Fruit fly (Drosophila melanogaster): Measurements from ENCODE around the gene fy.

fy gene

DNA sequence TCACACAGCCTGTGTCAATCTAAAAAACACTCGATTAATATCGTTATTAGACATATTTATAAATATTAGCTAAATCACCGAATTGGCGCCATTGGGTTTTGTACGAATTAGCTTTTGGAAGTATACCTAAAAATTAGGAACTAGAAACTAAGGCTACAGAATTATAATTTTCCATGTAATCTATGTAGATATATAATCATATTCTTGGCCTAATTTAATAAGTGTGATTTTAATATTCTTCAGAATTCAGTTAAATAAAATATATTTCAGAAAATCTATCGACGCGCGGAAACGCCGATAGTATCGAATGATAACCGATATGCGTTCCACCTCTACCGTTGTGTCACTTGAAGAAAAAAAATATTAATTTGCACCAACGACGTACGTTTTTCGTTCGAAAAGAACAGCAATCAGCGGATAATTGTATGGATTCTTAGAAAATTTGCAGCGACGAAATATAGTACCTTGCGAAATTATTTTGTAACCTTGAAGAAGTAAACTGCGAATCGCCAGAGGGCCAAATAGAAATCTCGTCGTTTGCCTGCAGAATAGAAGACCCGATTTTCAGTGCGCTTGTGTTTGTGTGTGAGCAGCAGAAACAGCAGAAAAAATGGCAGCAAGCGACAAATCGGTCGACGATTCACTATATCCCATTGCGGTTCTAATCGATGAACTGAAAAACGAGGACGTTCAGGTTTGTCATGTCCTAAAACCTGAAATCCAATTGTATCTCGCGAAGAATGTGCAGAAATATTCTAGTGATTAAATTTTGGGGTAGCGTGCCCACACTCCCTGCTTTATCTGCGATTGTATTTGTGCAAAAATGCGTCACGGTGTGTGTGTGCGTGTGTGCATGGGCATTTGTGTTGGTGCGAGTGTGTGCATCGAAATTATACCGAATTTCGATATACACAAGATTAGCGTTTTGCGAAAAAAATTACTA is 37.1 kb downstream of the fy start, which contains the start of gene Pp2A-29B (continued):
- TF ChIP-seq Ada2b (GFP tag; IDR thresholded peaks at IDR 0.05) (no peak), CG2199 (GFP tag; IDR thresholded peaks at IDR 0.05) (no peak), pzg (GFP tag; optimal IDR thresholded peaks at IDR 0.05) (peak; percentile 64), Blimp-1 (GFP tag; optimal IDR thresholded peaks at IDR 0.05) (no peak), caup (GFP tag; optimal IDR thresholded peaks at IDR 0.05; ENCODE audit: severe bottlenecking) (no peak), fu2 (GFP tag; optimal IDR thresholded peaks at IDR 0.05) (no peak), CG16815 (GFP tag; optimal IDR thresholded peaks at IDR 0.05) (no peak), trh (GFP tag; optimal IDR thresholded peaks at IDR 0.05) (no peak), CG3995 (GFP tag; optimal IDR thresholded peaks at IDR 0.05) (peak; percentile 96), CG32532 (GFP tag; IDR thresholded peaks at IDR 0.05) (no peak), CG30020 (tag; optimal IDR thresholded peaks at IDR 0.05) (peak; percentile 71), Gug (GFP tag; IDR thresholded peaks at IDR 0.05) (peak; percentile 8; the same call in 1 of the 4 replicates), CG4820 (GFP tag; optimal IDR thresholded peaks at IDR 0.05) (no peak), otp (GFP tag; IDR thresholded peaks at IDR 0.05) (no peak), CG13287 (GFP tag; IDR thresholded peaks at IDR 0.05; ENCODE audit: partially characterized antibody) (peak; percentile 99), inv (GFP tag; IDR thresholded peaks at IDR 0.05; ENCODE audit: partially characterized antibody) (peak; percentile 100), CG2678 (tag; optimal IDR thresholded peaks at IDR 0.05) (peak; percentile 15), Scr (GFP tag; IDR thresholded peaks at IDR 0.05; ENCODE audit: partially characterized antibody) (peak; percentile 99), CG6791 (GFP tag; IDR thresholded peaks at IDR 0.05; ENCODE audit: partially characterized antibody) (peak; percentile 98), crc (GFP tag; optimal IDR thresholded peaks at IDR 0.05) (no peak), gfzf (GFP tag; optimal IDR thresholded peaks at IDR 0.05) (peak; percentile 52), Hr51 (GFP tag; optimal IDR thresholded peaks at IDR 0.05) (no peak), CG7745 (tag; optimal IDR thresholded peaks at IDR 0.05) (no peak), CG17912 (GFP tag; optimal IDR thresholded peaks at IDR 0.05) (peak; percentile 7), so (GFP tag; IDR thresholded peaks at IDR 0.05) (no peak), CG10321 (GFP tag; IDR thresholded peaks at IDR 0.05) (no peak), slou (GFP tag; optimal IDR thresholded peaks at IDR 0.05) (peak; percentile 59), ken (GFP tag; IDR thresholded peaks at IDR 0.05) (no peak), CG17361 (GFP tag; IDR thresholded peaks at IDR 0.05) (peak; percentile 67; the same call in 2 of the 3 replicates), Ptx1 (GFP tag; IDR thresholded peaks at IDR 0.05) (no peak), CG11723 (GFP tag; optimal IDR thresholded peaks at IDR 0.05) (no peak), abd-A (tag; optimal IDR thresholded peaks at IDR 0.05) (peak; percentile 89), CG31441 (GFP tag; IDR thresholded peaks at IDR 0.05) (peak; percentile 73; the same call in 1 of the 2 replicates), CG7839 (tag; optimal IDR thresholded peaks at IDR 0.05) (peak; percentile 25), CG12299 (tag; optimal IDR thresholded peaks at IDR 0.05) (no peak), pho (GFP tag; optimal IDR thresholded peaks at IDR 0.05) (no peak), CG13123 (GFP tag; optimal IDR thresholded peaks at IDR 0.05) (no peak), Trl (optimal IDR thresholded peaks at IDR 0.05) (no peak), Trl (GFP tag; optimal IDR thresholded peaks at IDR 0.05) (peak; percentile 3), CG10274 (GFP tag; optimal IDR thresholded peaks at IDR 0.05) (no peak), Lim3 (GFP tag; IDR thresholded peaks at IDR 0.05) (no peak), emc (GFP tag; optimal IDR thresholded peaks at IDR 0.05) (no peak), ci (GFP tag; IDR thresholded peaks at IDR 0.05) (no peak), CG14050 (GFP tag; IDR thresholded peaks at IDR 0.05) (no peak), CG31224 (GFP tag; IDR thresholded peaks at IDR 0.05) (no peak), shn (GFP tag; optimal IDR thresholded peaks at IDR 0.05) (no peak), B-H2 (GFP tag; optimal IDR thresholded peaks at IDR 0.05) (peak; percentile 57), toy (GFP tag; IDR thresholded peaks at IDR 0.05) (no peak), CG7963 (GFP tag; IDR thresholded peaks at IDR 0.05; ENCODE audit: partially characterized antibody) (peak; percentile 95)
